Worm (Caenorhabditis elegans): ENCODE results near the gene T21D9.2.

ce11 chrX:2048865-2049405 is 47.8 kb downstream of the T21D9.2 start:
- TF ChIP-seq unc-39 (tag; optimal IDR thresholded peaks at IDR 0.05) (no peak), unc-130 (GFP tag; optimal IDR thresholded peaks at IDR 0.05) (no peak), lin-13 (GFP tag; optimal IDR thresholded peaks at IDR 0.05) (no peak), dpl-1 (GFP tag; optimal IDR thresholded peaks at IDR 0.05) (no peak), unc-62 (GFP tag; optimal IDR thresholded peaks at IDR 0.05 in 1 of 2) (no peak), unc-62 (tag; optimal IDR thresholded peaks at IDR 0.05) (no peak), hmg-1.1 (GFP tag; IDR thresholded peaks at IDR 0.05) (no peak), F26F4.8 (GFP tag; conservative IDR thresholded peaks at IDR 0.05) (no peak), nhr-76 (tag; optimal IDR thresholded peaks at IDR 0.05) (no peak), daf-16 (GFP tag; optimal IDR thresholded peaks at IDR 0.05) (no peak), daf-16 (tag; optimal IDR thresholded peaks at IDR 0.05) (no peak)

All from whole organism, L4 larva.